Fruit fly (Drosophila melanogaster) whole organism, embryonic: ENCODE results near the gene CG1309.

ENCODE experiments used
- ATbp ChIP-seq: fragments of 200-800 bp; sonication (Bioruptor generic); optimal IDR thresholded peaks from 2 replicates; lab custom pipeline; 2017; ENCODE audit warnings: missing biosample characterization, mild to moderate bottlenecking, missing genetic modification characterization, missing genetic modification reagents
- CG10209 ChIP-seq: fragments of 200-800 bp; sonication (Bioruptor generic); optimal IDR thresholded peaks from 3 replicates; lab custom pipeline; 2017; ENCODE audit warnings: missing biosample characterization, mild to moderate bottlenecking, missing genetic modification characterization, missing genetic modification reagents
- CG10321 ChIP-seq: fragments of 200-800 bp; sonication (Bioruptor generic); IDR thresholded peaks from 2 replicates; pipeline ENCODE4 v1.3.6; 2022; ENCODE audit warnings: missing biosample characterization, missing genetic modification characterization
- CG10431 ChIP-seq: fragments of 200-800 bp; sonication (Bioruptor generic); optimal IDR thresholded peaks from 3 replicates; lab custom pipeline; 2018; ENCODE audit warnings: missing biosample characterization, mild to moderate bottlenecking, missing genetic modification characterization
- CG10654 ChIP-seq: fragments of 200-800 bp; sonication (Bioruptor generic); optimal IDR thresholded peaks from 2 replicates; lab custom pipeline; 2016; ENCODE audit warnings: missing biosample characterization, missing genetic modification characterization
- CG11085 ChIP-seq: fragments of 200-800 bp; sonication (Bioruptor generic); IDR thresholded peaks from 2 replicates; pipeline ENCODE4 v1.3.6; 2022; ENCODE audit warnings: missing biosample characterization, missing genetic modification characterization
- CG11560 ChIP-seq: fragments of 200-800 bp; sonication (Bioruptor generic); IDR thresholded peaks from 3 replicates; pipeline ENCODE4 v1.3.6; 2022; ENCODE audit warnings: missing biosample characterization, missing genetic modification characterization
- CG12104 ChIP-seq: fragments of 200-800 bp; sonication (Bioruptor generic); optimal IDR thresholded peaks from 3 replicates; lab custom pipeline; 2016; ENCODE audit warnings: missing biosample characterization, missing genetic modification characterization
- CG12391 ChIP-seq: fragments of 200-800 bp; sonication (Bioruptor generic); optimal IDR thresholded peaks from 3 replicates; lab custom pipeline; 2018; ENCODE audit warnings: missing biosample characterization, mild to moderate bottlenecking, missing genetic modification characterization, moderate library complexity
- CG14441 ChIP-seq: fragments of 200-800 bp; sonication (Bioruptor generic); IDR thresholded peaks from 2 replicates; pipeline ENCODE4 v1.3.6; 2022; ENCODE audit warnings: missing biosample characterization, missing genetic modification characterization
- CG14710 ChIP-seq: fragments of 200-800 bp; sonication (Bioruptor generic); optimal IDR thresholded peaks from 3 replicates; lab custom pipeline; 2019; ENCODE audit warnings: missing biosample characterization, mild to moderate bottlenecking, missing genetic modification characterization, moderate library complexity
- CG17612 ChIP-seq: fragments of 200-800 bp; sonication (Bioruptor generic); IDR thresholded peaks from 2 replicates; pipeline ENCODE4 v1.3.6; 2022; ENCODE audit warnings: missing biosample characterization, missing genetic modification characterization
- CG17912 ChIP-seq: fragments of 200-800 bp; sonication (Bioruptor generic); optimal IDR thresholded peaks from 2 replicates; lab custom pipeline; 2018; ENCODE audit warnings: missing biosample characterization, mild to moderate bottlenecking, missing genetic modification characterization
- CG30431 ChIP-seq: fragments of 200-800 bp; sonication (Bioruptor generic); optimal IDR thresholded peaks from 2 replicates; lab custom pipeline; 2017; ENCODE audit warnings: missing biosample characterization, missing genetic modification characterization
- CG4328 ChIP-seq: fragments of 200-800 bp; sonication (Bioruptor generic); optimal IDR thresholded peaks from 3 replicates; lab custom pipeline; 2017; ENCODE audit warnings: missing biosample characterization, missing genetic modification reagents, missing genetic modification characterization
- CG5180 ChIP-seq: fragments of 200-800 bp; sonication (Bioruptor generic); optimal IDR thresholded peaks from 3 replicates; lab custom pipeline; 2017; ENCODE audit warnings: missing biosample characterization, missing genetic modification characterization, mild to moderate bottlenecking, moderate library complexity, missing genetic modification reagents
- CG6683 ChIP-seq: fragments of 200-800 bp; sonication (Bioruptor generic); optimal IDR thresholded peaks from 2 replicates; lab custom pipeline; 2017; ENCODE audit warnings: missing biosample characterization, mild to moderate bottlenecking, missing genetic modification characterization, missing genetic modification reagents
- CG7556 ChIP-seq: fragments of 200-800 bp; sonication (Bioruptor generic); optimal IDR thresholded peaks from 2 replicates; lab custom pipeline; 2017; ENCODE audit warnings: missing biosample characterization, mild to moderate bottlenecking, missing genetic modification characterization
- CG7745 ChIP-seq: fragments of 200-800 bp; sonication (Bioruptor generic); optimal IDR thresholded peaks from 2 replicates; lab custom pipeline; 2018; ENCODE audit warnings: missing biosample characterization, mild to moderate bottlenecking, missing genetic modification characterization, moderate library complexity
- Camta ChIP-seq: fragments of 200-800 bp; sonication (Bioruptor generic); optimal IDR thresholded peaks from 2 replicates; lab custom pipeline; 2016; ENCODE audit warnings: missing biosample characterization, missing genetic modification characterization
- Dbx ChIP-seq: fragments of 200-800 bp; sonication (Bioruptor generic); IDR thresholded peaks from 3 replicates; pipeline ENCODE4 v1.3.6; 2022; ENCODE audit warnings: missing biosample characterization, missing genetic modification characterization
- Dek ChIP-seq: fragments of 200-800 bp; sonication (Bioruptor generic); optimal IDR thresholded peaks from 3 replicates; lab custom pipeline; 2019; ENCODE audit warnings: missing biosample characterization, mild to moderate bottlenecking, missing genetic modification characterization, moderate library complexity
- Dip3 ChIP-seq: fragments of 200-800 bp; sonication (Bioruptor generic); optimal IDR thresholded peaks from 3 replicates; lab custom pipeline; 2016; ENCODE audit warnings: missing biosample characterization, missing genetic modification characterization
- Dll ChIP-seq: fragments of 200-800 bp; sonication (Bioruptor generic); IDR thresholded peaks from 4 replicates; pipeline ENCODE4 v1.3.6; 2022; ENCODE audit warnings: missing biosample characterization, missing genetic modification characterization; ENCODE audit not compliant: partially characterized antibody
- ERR ChIP-seq: fragments of 200-800 bp; sonication (Bioruptor generic); optimal IDR thresholded peaks from 2 replicates; lab custom pipeline; 2016; ENCODE audit warnings: missing biosample characterization, missing genetic modification characterization
- Fer1 ChIP-seq: fragments of 200-800 bp; sonication (Bioruptor generic); optimal IDR thresholded peaks from 2 replicates; lab custom pipeline; 2017; ENCODE audit warnings: missing biosample characterization, mild to moderate bottlenecking, missing genetic modification characterization
- HLH3B ChIP-seq: fragments of 200-800 bp; sonication (Bioruptor generic); IDR thresholded peaks from 2 replicates; pipeline ENCODE4 v1.3.6; 2022; ENCODE audit warnings: missing biosample characterization, missing genetic modification characterization
- HLHmδ ChIP-seq: fragments of 200-800 bp; sonication (Bioruptor generic); optimal IDR thresholded peaks from 2 replicates; lab custom pipeline; 2018; ENCODE audit warnings: missing biosample characterization, mild to moderate bottlenecking, missing genetic modification characterization, moderate library complexity
- Mrtf ChIP-seq: fragments of 200-800 bp; sonication (Bioruptor generic); IDR thresholded peaks from 3 replicates; pipeline ENCODE4 v1.3.6; 2022; ENCODE audit warnings: missing biosample characterization, missing genetic modification characterization
- NfI ChIP-seq: fragments of 200-800 bp; sonication (Bioruptor generic); optimal IDR thresholded peaks from 3 replicates; lab custom pipeline; 2018; ENCODE audit warnings: missing biosample characterization, mild to moderate bottlenecking, missing genetic modification characterization, moderate library complexity
- Pdp1 ChIP-seq, 2 experiments: fragments of 200-800 bp; sonication (Bioruptor generic); optimal IDR thresholded peaks; 3 replicates each; lab custom pipeline; 2016; ENCODE audit warnings: missing biosample characterization in 2 of 2, missing genetic modification characterization in 2 of 2, mild to moderate bottlenecking in 1 of 2, moderate library complexity in 1 of 2
- Sox102F ChIP-seq: fragments of 200-800 bp; sonication (Bioruptor generic); optimal IDR thresholded peaks from 2 replicates; lab custom pipeline; 2018; ENCODE audit warnings: missing biosample characterization, mild to moderate bottlenecking, missing genetic modification characterization, moderate library complexity
- Xbp1 ChIP-seq: fragments of 200-800 bp; sonication (Bioruptor generic); optimal IDR thresholded peaks from 3 replicates; lab custom pipeline; 2016; ENCODE audit warnings: missing biosample characterization, mild to moderate bottlenecking, missing genetic modification characterization
- YL-1 ChIP-seq: fragments of 200-800 bp; sonication (Bioruptor generic); optimal IDR thresholded peaks from 3 replicates; lab custom pipeline; 2017; ENCODE audit warnings: missing biosample characterization, mild to moderate bottlenecking, missing genetic modification characterization
- ab ChIP-seq: fragments of 200-800 bp; sonication (Bioruptor generic); optimal IDR thresholded peaks from 2 replicates; lab custom pipeline; 2016; ENCODE audit warnings: missing biosample characterization, missing genetic modification characterization
- al ChIP-seq: fragments of 200-800 bp; sonication (Bioruptor generic); IDR thresholded peaks from 2 replicates; pipeline ENCODE4 v1.3.6; 2022; ENCODE audit warnings: missing biosample characterization, missing genetic modification characterization
- bab2 ChIP-seq: fragments of 200-800 bp; sonication (Bioruptor generic); optimal IDR thresholded peaks from 2 replicates; lab custom pipeline; 2016; ENCODE audit warnings: missing biosample characterization, missing genetic modification characterization
- ci ChIP-seq: fragments of 200-800 bp; sonication (Bioruptor generic); IDR thresholded peaks from 3 replicates; pipeline ENCODE4 v1.3.6; 2022; ENCODE audit warnings: missing biosample characterization, missing genetic modification characterization
- hkb ChIP-seq, 2 experiments: fragments of 200-800 bp in 1 of 2; fragments of >200 bp in 1 of 2; sonication (Bioruptor generic) in 1 of 2; IDR thresholded peaks in 1 of 2; optimal IDR thresholded peaks in 1 of 2; 2 replicates each; pipeline versions ENCODE4 v1.3.6 to Lab custom; 2017 to 2022; ENCODE audit warnings: missing biosample characterization in 1 of 2, missing genetic modification characterization in 1 of 2
- insv ChIP-seq, 2 experiments: fragments of 200-800 bp; sonication (Bioruptor generic); optimal IDR thresholded peaks; 3 replicates each; lab custom pipeline; 2016 to 2018; ENCODE audit warnings: missing biosample characterization in 2 of 2, missing genetic modification characterization in 2 of 2
- org-1 ChIP-seq: fragments of 200-800 bp; sonication (Bioruptor generic); optimal IDR thresholded peaks from 2 replicates; lab custom pipeline; 2017; ENCODE audit warnings: missing biosample characterization, missing genetic modification characterization
- pan ChIP-seq, 4 experiments: fragments of >200 bp in 3 of 4; fragments of 200-800 bp in 1 of 4; sonication (Bioruptor generic) in 1 of 4; optimal IDR thresholded peaks in 3 of 4; IDR thresholded peaks in 1 of 4; 2 replicates each; pipeline versions ENCODE4 v1.3.6 to Lab custom; 2017 to 2022; ENCODE audit warnings: missing biosample characterization in 2 of 4, missing genetic modification characterization in 2 of 4, mixed read lengths in 1 of 4
- phol ChIP-seq: fragments of 200-800 bp; sonication (Bioruptor generic); optimal IDR thresholded peaks from 3 replicates; lab custom pipeline; 2018; ENCODE audit warnings: missing biosample characterization, mild to moderate bottlenecking, missing genetic modification characterization, moderate library complexity
- pita ChIP-seq: fragments of 200-800 bp; sonication (Bioruptor generic); optimal IDR thresholded peaks from 2 replicates; lab custom pipeline; 2017; ENCODE audit warnings: missing biosample characterization, mild to moderate bottlenecking, missing genetic modification characterization
- rib ChIP-seq: fragments of 200-800 bp; sonication (Bioruptor generic); IDR thresholded peaks from 2 replicates; pipeline ENCODE4 v1.3.6; 2022; ENCODE audit warnings: missing biosample characterization, missing genetic modification characterization
- run ChIP-seq: fragments of 200-800 bp; sonication (Bioruptor generic); optimal IDR thresholded peaks from 3 replicates; lab custom pipeline; 2018; ENCODE audit warnings: missing biosample characterization, mild to moderate bottlenecking, missing genetic modification characterization
- seq ChIP-seq: fragments of 200-800 bp; sonication (Bioruptor generic); IDR thresholded peaks from 2 replicates; pipeline ENCODE4 v1.3.6; 2022; ENCODE audit warnings: missing biosample characterization, missing genetic modification characterization
- sisA ChIP-seq: fragments of 200-800 bp; sonication (Bioruptor generic); IDR thresholded peaks from 2 replicates; pipeline ENCODE4 v1.3.6; 2022; ENCODE audit warnings: missing biosample characterization, missing genetic modification characterization
- sug ChIP-seq: fragments of 200-800 bp; optimal IDR thresholded peaks from 2 replicates; lab custom pipeline; 2019; ENCODE audit warnings: missing biosample characterization, mild to moderate bottlenecking, missing genetic modification characterization, moderate library complexity

CG1309 gene

DNA sequence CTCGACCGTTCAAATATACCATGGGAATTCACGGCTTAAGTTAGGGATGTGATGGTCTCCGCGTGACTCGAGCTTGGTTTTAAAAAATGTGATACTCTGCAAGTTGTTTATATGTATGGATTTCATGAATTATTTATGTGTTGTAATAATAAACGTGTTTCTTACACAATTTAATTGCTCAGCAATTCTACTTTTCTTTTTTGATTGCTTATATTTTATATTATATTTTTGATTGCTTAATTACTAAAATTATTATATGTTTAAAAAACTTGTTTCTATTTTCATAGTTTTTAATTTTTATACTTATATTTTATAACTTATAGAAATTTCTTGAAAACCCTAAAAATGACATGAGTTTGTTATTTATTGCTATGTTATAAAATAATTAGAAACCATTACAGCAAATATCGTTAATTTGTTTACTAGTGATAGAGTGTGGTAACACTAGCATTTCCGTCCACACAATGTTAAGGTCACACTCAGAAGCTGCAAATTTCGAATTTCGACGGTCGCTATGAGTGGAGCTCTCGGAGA lies 4.9 kb upstream of the CG1309 start, which contains the start of the genes ago and CG1265 (continued):
- peak; percentile 29 for TF ChIP-seq Xbp1
- no peak for TF ChIP-seq Camta
- peak; percentile 57 for TF ChIP-seq CG10209 (GFP tag; lab: Kevin White, UChicago)
- peak; percentile 6; the same call in 1 of the 3 replicates for TF ChIP-seq ci (GFP tag; lab: Robert Waterston, UW)
- TF ChIP-seq CG17612 = no peak
- no peak for TF ChIP-seq seq
- peak; percentile 33 for TF ChIP-seq CG10431 (GFP tag; lab: Kevin White, UChicago)
- no peak for TF ChIP-seq YL-1 (GFP tag; lab: Kevin White, UChicago)
- TF ChIP-seq bab2 (GFP tag; lab: Kevin White, UChicago) = peak; percentile 27
- peak; percentile 51 for TF ChIP-seq phol (tag; lab: Kevin White, UChicago)
- TF ChIP-seq CG7556 (GFP tag; lab: Kevin White, UChicago) = peak; percentile 23
- TF ChIP-seq run (tag; lab: Kevin White, UChicago) = no peak
- no peak for TF ChIP-seq CG6683 (GFP tag; lab: Kevin White, UChicago)
- peak; percentile 72 for TF ChIP-seq CG17912 (GFP tag; lab: Kevin White, UChicago)
- peak; percentile 54 for TF ChIP-seq CG12104 (GFP tag; lab: Kevin White, UChicago)
- TF ChIP-seq CG4328 (GFP tag; lab: Kevin White, UChicago) = peak; percentile 75
- peak; percentile 14 for TF ChIP-seq ab
- TF ChIP-seq HLH3B (GFP tag; lab: Robert Waterston, UW) = no peak; the same call in 1 of the 2 replicates
- no peak for TF ChIP-seq CG7745 (tag; lab: Kevin White, UChicago)
- TF ChIP-seq pita (GFP tag; lab: Kevin White, UChicago) = no peak
- 0 out of 2 replicates have a peak, but pooled peaks have one; percentile 6 for TF ChIP-seq CG11085
- no peak for TF ChIP-seq org-1 (GFP tag; lab: Kevin White, UChicago)
- TF ChIP-seq Fer1 (GFP tag; lab: Kevin White, UChicago) = peak; percentile 28
- TF ChIP-seq NfI (GFP tag; lab: Kevin White, UChicago) = peak; percentile 49
- TF ChIP-seq CG11560 (tag; lab: Robert Waterston, UW) = no peak; the same call in 2 of the 3 replicates
- TF ChIP-seq Dll (GFP tag; lab: Robert Waterston, UW) = peak; percentile 39; the same call in 2 of the 4 replicates
- peak in 1 of 2 experiments; percentile 30 for TF ChIP-seq insv (GFP tag; optimal IDR thresholded peaks at IDR 0.05; lab: Kevin White, UChicago)
- TF ChIP-seq Dek (tag; lab: Kevin White, UChicago) = peak; percentile 15
- no peak for TF ChIP-seq CG10321
- no peak for TF ChIP-seq Dip3 (GFP tag; lab: Kevin White, UChicago)
- TF ChIP-seq HLHmδ = peak; percentile 50
- 0 out of 3 replicates have a peak, but pooled peaks have one; percentile 32 for TF ChIP-seq Dbx
- TF ChIP-seq CG10654 (GFP tag; lab: Kevin White, UChicago) = peak; percentile 28
- no peak for TF ChIP-seq ERR (GFP tag; lab: Kevin White, UChicago)
- no peak for TF ChIP-seq Pdp1 (GFP tag; optimal IDR thresholded peaks at IDR 0.05; lab: Kevin White, UChicago)
- TF ChIP-seq CG30431 = no peak
- TF ChIP-seq Mrtf (GFP tag; lab: Robert Waterston, UW) = no peak
- no peak for TF ChIP-seq al (GFP tag; lab: Robert Waterston, UW)
- peak; percentile 39; the same call in 1 of the 2 replicates for TF ChIP-seq CG14441
- peak; percentile 43 for TF ChIP-seq sug (tag; lab: Kevin White, UChicago)
- TF ChIP-seq hkb (optimal IDR thresholded peaks at IDR 0.05; lab: Kevin White, UChicago) = no peak
- TF ChIP-seq hkb (GFP tag; IDR thresholded peaks at IDR 0.05; lab: Robert Waterston, UW) = no peak
- peak; percentile 34 for TF ChIP-seq Sox102F (GFP tag; lab: Kevin White, UChicago)
- TF ChIP-seq sisA (GFP tag; lab: Robert Waterston, UW) = peak; percentile 42
- no peak for TF ChIP-seq pan (optimal IDR thresholded peaks at IDR 0.05; lab: Kevin White, UChicago)
- peak in 1 of 2 experiments; percentile 39 for TF ChIP-seq pan (GFP tag; optimal IDR thresholded peaks at IDR 0.05 in 1 of 2, IDR thresholded peaks at IDR 0.05 in 1 of 2)
- TF ChIP-seq CG12391 (tag; lab: Kevin White, UChicago) = peak; percentile 54
- peak; percentile 2 for TF ChIP-seq CG5180
- peak; percentile 99 for TF ChIP-seq CG14710 (tag; lab: Kevin White, UChicago)
- TF ChIP-seq ATbp = no peak
- no peak for TF ChIP-seq rib (GFP tag; lab: Robert Waterston, UW)
